Worm (Caenorhabditis elegans) whole organism, L1 larva: ENCODE measurements around the gene cpt-4.

Experiments used
- lin-13 ChIP-seq: fragments of 150-350 bp; optimal IDR thresholded peaks from 2 replicates; lab custom pipeline; 2014; ENCODE audit warnings: missing biosample characterization, missing genetic modification reagents, missing genetic modification characterization
- lin-15B ChIP-seq: fragments of 150-350 bp; sonication (generic microtip); optimal IDR thresholded peaks from 3 replicates; lab custom pipeline; 2014; ENCODE audit warnings: missing biosample characterization, missing genetic modification characterization
- lsy-2 ChIP-seq, 2 experiments: fragments of 150-350 bp; optimal IDR thresholded peaks; 2 replicates each; lab custom pipeline; 2014; ENCODE audit warnings: missing biosample characterization in 2 of 2, missing genetic modification characterization in 2 of 2
- pqm-1 ChIP-seq: sonication (generic microtip); optimal IDR thresholded peaks from 3 replicates; lab custom pipeline; 2017; ENCODE audit warnings: missing biosample characterization, missing genetic modification characterization
- swsn-7 ChIP-seq: sonication (generic microtip); optimal IDR thresholded peaks from 2 replicates; lab custom pipeline; 2016; ENCODE audit warnings: missing genetic modification characterization, missing compliant biosample characterization
- unc-62 ChIP-seq: fragments of 150-350 bp; optimal IDR thresholded peaks from 2 replicates; lab custom pipeline; 2014; ENCODE audit warnings: missing biosample characterization, missing genetic modification reagents, missing genetic modification characterization

DNA sequence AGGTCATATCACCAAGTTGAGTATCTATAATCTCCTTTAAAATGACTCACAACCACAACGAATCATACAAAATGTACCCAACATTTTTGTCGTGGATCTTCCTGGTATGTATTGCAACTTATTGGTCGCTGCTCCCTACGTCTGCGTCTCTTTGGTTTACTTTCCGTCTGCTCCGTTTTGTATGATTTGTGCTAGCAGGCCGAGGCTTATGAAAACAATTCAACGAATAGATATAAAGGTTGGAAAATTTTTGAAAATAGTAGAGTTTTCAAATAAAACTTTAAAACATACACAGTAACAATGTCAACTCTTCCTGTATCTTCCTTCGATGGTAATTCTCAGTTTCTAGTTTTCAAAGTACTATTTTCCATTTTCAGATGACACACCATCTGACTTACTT is 26.1 kb downstream of the cpt-4 start, which contains the start of gene srr-8:
- TF ChIP-seq lin-15B (tag; lab: Kevin White, UChicago) = no peak
- no peak for TF ChIP-seq lin-13
- TF ChIP-seq lsy-2 (tag; optimal IDR thresholded peaks at IDR 0.05; lab: Kevin White, UChicago) = no peak
- no peak for TF ChIP-seq pqm-1 (tag; lab: Kevin White, UChicago)
- no peak for TF ChIP-seq swsn-7 (tag; lab: Kevin White, UChicago)
- TF ChIP-seq unc-62 (GFP tag; lab: Kevin White, UChicago) = no peak
